Worm (Caenorhabditis elegans) whole organism, midembryonic: ENCODE measurements around the gene K11H12.1.

Experiments
- T22C8.4 ChIP-seq: fragments of 200-800 bp; sonication (Bioruptor generic); IDR thresholded peaks from 2 replicates; pipeline ENCODE4 v1.3.6; 2022; ENCODE audit warnings: missing genetic modification characterization, missing compliant biosample characterization
- cog-1 ChIP-seq: sonication (generic microtip); optimal IDR thresholded peaks from 2 replicates; lab custom pipeline; 2016; ENCODE audit warnings: missing genetic modification characterization, missing compliant biosample characterization
- flt-1 ChIP-seq: fragments of 200-800 bp; sonication (Bioruptor generic); IDR thresholded peaks from 2 replicates; pipeline ENCODE4 v1.3.6; 2022; ENCODE audit warnings: missing genetic modification characterization, missing compliant biosample characterization
- klf-2 ChIP-seq: fragments of 200-800 bp; sonication (Bioruptor generic); conservative IDR thresholded peaks from 2 replicates; pipeline ENCODE4 v1.3.6; 2022; ENCODE audit warnings: missing genetic modification reagents, missing genetic modification characterization, missing compliant biosample characterization
- med-1 ChIP-seq: sonication (generic microtip); optimal IDR thresholded peaks from 2 replicates; lab custom pipeline; 2017; ENCODE audit warnings: missing genetic modification characterization, mild to moderate bottlenecking, missing compliant biosample characterization, antibody characterized with exemption, missing genetic modification reagents; ENCODE audit not compliant: insufficient read depth
- tab-1 ChIP-seq: fragments of 200-800 bp; sonication (Bioruptor generic); IDR thresholded peaks from 2 replicates; pipeline ENCODE4 v1.3.6; 2022; ENCODE audit warnings: missing genetic modification characterization, missing compliant biosample characterization
- ztf-29 ChIP-seq: fragments of 200-800 bp; sonication (Bioruptor generic); IDR thresholded peaks from 2 replicates; pipeline ENCODE4 v1.3.6; 2022; ENCODE audit warnings: missing genetic modification reagents, missing genetic modification characterization, missing compliant biosample characterization

Gene K11H12.1

ce11 chrIV:604817-605216 lies 48.4 kb downstream of the K11H12.1 start:
- TF ChIP-seq flt-1 (GFP tag; lab: Robert Waterston, UW), result no peak

ce11 chrIV:604144-604543 lies 49.1 kb downstream of the K11H12.1 start, which contains the start of gene col-102:
Gene col-102, plus strand, starts transcription at chrIV:604444.
- TF ChIP-seq flt-1 (GFP tag; lab: Robert Waterston, UW), result no peak
- no peak for TF ChIP-seq tab-1 (GFP tag; lab: Robert Waterston, UW)
- TF ChIP-seq klf-2, result no peak
- no peak for TF ChIP-seq med-1

ce11 chrIV:603543-603942 lies 49.7 kb downstream of the K11H12.1 start, which contains the start of gene prmt-4:
Gene prmt-4, minus strand, starts transcription at chrIV:603643.
- TF ChIP-seq T22C8.4, result no peak
- TF ChIP-seq tab-1 (GFP tag; lab: Robert Waterston, UW), result no peak
- TF ChIP-seq cog-1 (tag; lab: Kevin White, UChicago), result no peak
- TF ChIP-seq ztf-29 (GFP tag; lab: Robert Waterston, UW), result no peak
- TF ChIP-seq med-1, result no peak
